Fruit fly (Drosophila melanogaster): ENCODE data around the gene jv.

The jv gene

DNA sequence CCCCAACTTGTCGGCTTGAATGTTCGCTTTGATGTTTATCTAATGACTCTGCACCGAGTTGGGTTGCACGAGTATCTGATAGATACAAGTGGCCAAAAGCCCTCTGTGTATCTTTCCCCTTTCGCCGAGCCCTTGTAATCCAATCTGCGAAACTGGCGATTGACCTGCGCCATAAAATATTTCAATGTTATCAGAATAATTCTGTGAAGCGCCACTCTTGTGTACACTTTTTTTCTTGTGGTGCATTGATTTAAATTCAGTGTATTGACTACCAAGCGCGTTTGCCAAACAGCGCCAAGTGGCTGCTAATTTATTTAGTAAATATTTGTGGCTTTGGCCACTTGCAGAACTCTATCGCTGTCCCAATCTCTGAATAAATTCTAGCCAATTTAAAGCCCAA lies 33.1 kb downstream of the jv start:
- TF ChIP-seq Dll (optimal IDR thresholded peaks at IDR 0.05) (no peak), psq (optimal IDR thresholded peaks at IDR 0.05) (no peak), usp (GFP tag; optimal IDR thresholded peaks at IDR 0.05) (no peak), CG8478 (optimal IDR thresholded peaks at IDR 0.05) (no peak), EcR (GFP tag; optimal IDR thresholded peaks at IDR 0.05) (no peak), pan (optimal IDR thresholded peaks at IDR 0.05) (no peak)

DNA sequence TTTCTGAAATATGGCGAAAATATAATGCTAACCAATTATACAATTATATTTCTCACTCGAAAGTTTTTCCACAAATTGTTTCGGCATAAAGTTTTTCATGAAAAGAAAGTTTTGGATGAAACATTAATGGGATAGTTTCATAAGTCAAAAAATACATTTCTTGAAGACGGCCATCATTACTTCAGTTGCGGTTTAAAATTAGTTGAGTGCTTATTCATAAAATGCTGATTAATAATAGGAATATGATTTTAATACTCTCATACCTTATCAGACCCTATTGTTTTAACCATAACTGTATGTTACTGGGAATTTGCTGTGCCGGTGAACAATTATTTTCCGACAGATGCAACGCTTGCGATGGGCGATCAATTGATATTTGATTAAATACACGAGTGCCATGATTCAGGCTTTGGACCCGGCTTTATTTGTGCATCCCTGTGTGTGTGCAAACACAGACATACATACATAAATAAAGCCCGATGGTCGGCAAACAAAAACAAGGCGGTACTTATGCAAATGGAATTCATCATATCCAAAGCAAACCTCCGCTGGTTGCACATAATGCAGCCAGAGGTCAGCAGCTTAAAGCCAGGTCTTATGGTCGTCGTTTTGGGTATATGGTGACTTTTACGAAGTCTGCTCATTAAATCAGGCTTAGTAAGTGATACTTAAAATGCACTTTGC lies 35.1 kb downstream of the jv start:
- no peak for TF ChIP-seq CG8478 (optimal IDR thresholded peaks at IDR 0.05)
- no peak for TF ChIP-seq pan (optimal IDR thresholded peaks at IDR 0.05)
- TF ChIP-seq psq (optimal IDR thresholded peaks at IDR 0.05) = no peak
- no peak for TF ChIP-seq Dll (optimal IDR thresholded peaks at IDR 0.05)
- no peak for TF ChIP-seq EcR (GFP tag; optimal IDR thresholded peaks at IDR 0.05)
- TF ChIP-seq usp (GFP tag; optimal IDR thresholded peaks at IDR 0.05) = no peak

DNA sequence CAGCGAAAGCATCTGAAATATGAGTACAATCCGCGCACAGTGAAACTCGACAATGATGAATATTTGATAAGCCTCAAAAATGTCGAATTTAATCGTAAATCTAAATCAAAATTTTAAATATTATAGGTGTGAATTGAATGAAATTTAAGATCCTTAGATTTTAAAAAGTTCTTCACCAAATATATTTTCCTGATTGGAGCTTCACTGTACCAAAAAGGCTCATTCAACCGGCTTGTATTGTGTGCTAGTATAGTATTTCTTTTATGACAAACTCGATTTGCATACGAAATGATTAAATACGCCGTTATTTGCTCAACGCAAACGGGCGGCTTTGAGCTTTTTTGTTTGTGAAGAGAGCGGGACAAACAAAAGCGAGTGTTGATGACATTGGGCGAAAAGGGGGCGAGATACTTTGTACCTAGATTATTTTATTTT lies 36.3 kb downstream of the jv start:
- no peak for TF ChIP-seq usp (GFP tag; optimal IDR thresholded peaks at IDR 0.05)
- no peak for TF ChIP-seq pan (optimal IDR thresholded peaks at IDR 0.05)
- TF ChIP-seq psq (optimal IDR thresholded peaks at IDR 0.05) = no peak
- no peak for TF ChIP-seq CG8478 (optimal IDR thresholded peaks at IDR 0.05)
- no peak for TF ChIP-seq Dll (optimal IDR thresholded peaks at IDR 0.05)
- TF ChIP-seq EcR (GFP tag; optimal IDR thresholded peaks at IDR 0.05) = no peak

- no peak for TF ChIP-seq Dll (optimal IDR thresholded peaks at IDR 0.05)
- no peak for TF ChIP-seq pan (optimal IDR thresholded peaks at IDR 0.05)
- TF ChIP-seq usp (GFP tag; optimal IDR thresholded peaks at IDR 0.05) = no peak
- no peak for TF ChIP-seq EcR (GFP tag; optimal IDR thresholded peaks at IDR 0.05)
- no peak for TF ChIP-seq psq (optimal IDR thresholded peaks at IDR 0.05)
- TF ChIP-seq CG8478 (optimal IDR thresholded peaks at IDR 0.05) = no peak
These were observed 36.9 kb downstream of the jv start for dm6 chr3L:6552420-6552819.

DNA sequence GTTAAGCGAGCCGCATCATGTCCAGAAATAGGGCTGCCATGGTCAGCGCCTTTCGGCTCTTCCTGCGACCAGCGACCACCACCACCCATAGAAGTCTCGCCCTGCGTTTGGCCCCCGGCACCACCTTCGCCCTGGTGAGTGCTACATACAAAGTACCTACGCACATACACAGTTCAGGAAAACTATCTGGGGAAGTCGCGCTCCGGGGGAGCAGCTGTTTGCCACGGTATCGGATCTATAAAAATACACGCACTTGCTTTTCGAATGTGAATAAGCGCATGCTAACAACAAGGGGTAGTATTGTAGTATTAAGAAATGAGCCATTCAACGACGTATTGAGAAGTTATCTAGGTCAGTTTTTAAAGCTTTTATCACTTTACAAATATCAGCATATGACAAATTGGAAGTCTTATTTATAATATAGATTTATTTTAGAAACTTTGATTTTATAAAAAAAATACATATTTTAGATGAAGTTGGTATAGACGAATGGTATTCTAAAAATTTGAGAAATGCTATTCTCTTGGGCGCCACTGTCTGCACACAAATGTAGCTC lies 37.4 kb downstream of the jv start:
- no peak for TF ChIP-seq EcR (GFP tag; optimal IDR thresholded peaks at IDR 0.05)
- no peak for TF ChIP-seq CG8478 (optimal IDR thresholded peaks at IDR 0.05)
- TF ChIP-seq Dll (optimal IDR thresholded peaks at IDR 0.05) = no peak
- no peak for TF ChIP-seq psq (optimal IDR thresholded peaks at IDR 0.05)
- no peak for TF ChIP-seq usp (GFP tag; optimal IDR thresholded peaks at IDR 0.05)
- no peak for TF ChIP-seq pan (optimal IDR thresholded peaks at IDR 0.05)

DNA sequence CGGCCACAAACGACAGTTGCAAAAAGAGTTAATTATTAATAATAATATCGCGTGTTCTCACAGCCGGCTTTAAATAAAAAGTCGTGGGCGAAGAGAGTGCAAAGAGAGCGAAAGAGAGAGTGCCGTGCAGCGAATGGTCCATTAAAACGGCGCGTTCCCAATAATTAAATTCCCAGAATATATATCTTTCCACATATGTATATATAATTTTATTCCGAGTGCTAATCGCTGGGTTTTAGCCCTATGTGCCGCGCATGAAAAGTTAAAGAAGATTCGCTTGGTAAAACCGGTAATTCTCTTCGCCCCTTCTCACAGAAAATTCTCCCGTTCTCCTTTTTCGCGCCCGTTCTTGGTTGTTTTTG lies 38.3 kb downstream of the jv start:
- TF ChIP-seq Dll (optimal IDR thresholded peaks at IDR 0.05) (no peak), pan (optimal IDR thresholded peaks at IDR 0.05) (no peak), psq (optimal IDR thresholded peaks at IDR 0.05) (no peak), CG8478 (optimal IDR thresholded peaks at IDR 0.05) (no peak), EcR (GFP tag; optimal IDR thresholded peaks at IDR 0.05) (no peak), usp (GFP tag; optimal IDR thresholded peaks at IDR 0.05) (no peak)

dm6 chr3L:6550178-6550977 lies 38.9 kb downstream of the jv start, which contains the start of gene MCU:
Gene MCU (plus strand): TSS chr3L:6550738.
- TF ChIP-seq psq (optimal IDR thresholded peaks at IDR 0.05) (no peak), EcR (GFP tag; optimal IDR thresholded peaks at IDR 0.05) (no peak), Dll (optimal IDR thresholded peaks at IDR 0.05) (no peak), CG8478 (optimal IDR thresholded peaks at IDR 0.05) (no peak), usp (GFP tag; optimal IDR thresholded peaks at IDR 0.05) (no peak), pan (optimal IDR thresholded peaks at IDR 0.05) (no peak)

DNA sequence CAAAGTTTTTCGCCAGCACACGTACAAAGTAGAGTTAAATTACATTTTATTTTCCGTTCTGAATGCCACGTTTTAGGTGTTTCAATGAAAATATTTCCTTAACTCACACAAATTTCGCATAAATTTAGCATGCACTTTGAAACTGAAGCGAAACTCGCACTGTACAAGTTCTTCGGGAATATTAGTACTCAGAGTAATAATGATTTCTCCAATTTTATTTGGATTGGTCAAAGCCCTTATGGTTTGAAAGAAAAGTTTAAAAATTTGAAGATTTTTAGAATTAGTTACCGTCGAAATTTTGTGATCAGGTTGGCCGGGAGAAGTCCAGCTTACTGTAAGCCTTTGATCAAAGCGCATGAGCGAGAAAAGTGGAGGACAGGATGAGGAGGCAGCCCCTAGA lies 58.9 kb downstream of the jv start, which contains the start of gene betaTub65B:
Gene betaTub65B, plus strand, starts transcription at position 301 of the 400 bp plus-strand sequence.
- TF ChIP-seq Dll (optimal IDR thresholded peaks at IDR 0.05) = no peak
- TF ChIP-seq CG8478 (optimal IDR thresholded peaks at IDR 0.05) = no peak
- TF ChIP-seq usp (GFP tag; optimal IDR thresholded peaks at IDR 0.05) = no peak
- no peak for TF ChIP-seq pan (optimal IDR thresholded peaks at IDR 0.05)
- TF ChIP-seq EcR (GFP tag; optimal IDR thresholded peaks at IDR 0.05) = no peak
- no peak for TF ChIP-seq psq (optimal IDR thresholded peaks at IDR 0.05)

- no peak for TF ChIP-seq psq (optimal IDR thresholded peaks at IDR 0.05)
- no peak for TF ChIP-seq EcR (GFP tag; optimal IDR thresholded peaks at IDR 0.05)
- no peak for TF ChIP-seq pan (optimal IDR thresholded peaks at IDR 0.05)
- no peak for TF ChIP-seq Dll (optimal IDR thresholded peaks at IDR 0.05)
- TF ChIP-seq usp (GFP tag; optimal IDR thresholded peaks at IDR 0.05) = no peak
These were observed 66.5 kb downstream of the jv start for dm6 chr3L:6522785-6523184.

DNA sequence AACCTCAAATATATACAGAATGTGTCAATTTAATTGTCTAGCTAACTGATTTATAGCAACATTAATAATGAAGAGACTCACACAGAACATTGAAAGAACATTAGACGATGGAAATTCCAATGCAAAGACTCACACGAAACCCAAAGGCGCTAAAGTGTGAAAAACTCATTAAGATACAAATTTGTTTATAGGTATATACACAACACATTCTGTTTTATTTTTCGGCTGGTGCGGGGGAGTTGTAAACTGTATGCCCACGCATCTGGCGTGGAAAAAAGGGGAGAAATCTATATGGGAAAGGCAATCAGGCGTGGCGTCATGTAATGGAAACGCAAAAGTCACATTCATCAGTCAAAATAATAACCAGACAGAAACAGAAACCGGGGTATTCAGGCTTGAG lies 69.6 kb downstream of the jv start:
- TF ChIP-seq CG8478 (optimal IDR thresholded peaks at IDR 0.05) = no peak
- TF ChIP-seq pan (optimal IDR thresholded peaks at IDR 0.05) = no peak
- TF ChIP-seq Dll (optimal IDR thresholded peaks at IDR 0.05) = no peak
- TF ChIP-seq psq (optimal IDR thresholded peaks at IDR 0.05) = no peak
- TF ChIP-seq EcR (GFP tag; optimal IDR thresholded peaks at IDR 0.05) = no peak
- no peak for TF ChIP-seq usp (GFP tag; optimal IDR thresholded peaks at IDR 0.05)

DNA sequence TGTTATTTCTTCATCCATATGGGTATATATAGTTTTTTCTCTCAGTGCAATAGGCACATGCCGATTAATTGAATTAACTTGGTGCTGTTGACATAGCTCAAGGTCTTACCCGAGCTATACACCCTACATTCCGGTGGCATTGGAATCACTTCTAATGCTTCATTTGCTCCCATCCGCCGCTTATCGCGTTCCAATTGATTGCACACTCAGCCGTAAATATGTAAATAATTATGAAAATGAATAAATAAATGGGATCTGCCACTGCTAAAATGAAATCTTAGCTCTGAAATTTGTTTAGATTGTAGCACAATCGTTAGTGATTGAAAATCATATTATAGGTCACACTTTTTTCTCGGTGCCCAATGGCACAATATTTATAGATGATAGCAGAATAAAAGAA lies 72.4 kb downstream of the jv start:
- no peak for TF ChIP-seq usp (GFP tag; optimal IDR thresholded peaks at IDR 0.05)
- no peak for TF ChIP-seq Dll (optimal IDR thresholded peaks at IDR 0.05)
- no peak for TF ChIP-seq psq (optimal IDR thresholded peaks at IDR 0.05)
- TF ChIP-seq CG8478 (optimal IDR thresholded peaks at IDR 0.05) = no peak
- TF ChIP-seq pan (optimal IDR thresholded peaks at IDR 0.05) = no peak
- TF ChIP-seq EcR (GFP tag; optimal IDR thresholded peaks at IDR 0.05) = no peak
